Worm (Caenorhabditis elegans) whole organism, L4 larva: ENCODE results near the gene H20E11.1.
A peak's percentile ranks its signal among the peaks of the same experiment; 100 is the strongest.

ENCODE experiments used
- ces-1 ChIP-seq: fragments of 150-350 bp; sonication (generic microtip); optimal IDR thresholded peaks from 4 replicates; lab custom pipeline; 2014; ENCODE audit warnings: missing biosample characterization, missing genetic modification reagents, missing genetic modification characterization
- dpl-1 ChIP-seq: fragments of 150-350 bp; optimal IDR thresholded peaks from 2 replicates; lab custom pipeline; 2014; ENCODE audit warnings: missing biosample characterization, missing genetic modification reagents, missing genetic modification characterization
- lin-39 ChIP-seq: fragments of 150-350 bp; optimal IDR thresholded peaks from 2 replicates; lab custom pipeline; 2014; ENCODE audit warnings: missing biosample characterization, missing genetic modification reagents, missing genetic modification characterization
- lsy-2 ChIP-seq, 2 experiments: fragments of 150-350 bp in 1 of 2; sonication (generic microtip) in 1 of 2; optimal IDR thresholded peaks; 2 replicates each; lab custom pipeline; 2014 to 2017; ENCODE audit warnings: missing biosample characterization in 2 of 2, missing genetic modification characterization in 2 of 2
- mep-1 ChIP-seq: fragments of 150-350 bp; sonication (generic microtip); optimal IDR thresholded peaks from 3 replicates; lab custom pipeline; 2014; ENCODE audit warnings: missing biosample characterization, missing genetic modification characterization
- nhr-11 ChIP-seq: fragments of 150-350 bp; optimal IDR thresholded peaks from 2 replicates; lab custom pipeline; 2014; ENCODE audit warnings: missing biosample characterization, missing genetic modification characterization
- nhr-28 ChIP-seq: fragments of 150-350 bp; optimal IDR thresholded peaks from 2 replicates; lab custom pipeline; 2014; ENCODE audit warnings: missing biosample characterization, missing genetic modification characterization
- nhr-41 ChIP-seq: fragments of 200-800 bp; sonication (Bioruptor generic); IDR thresholded peaks from 2 replicates; pipeline ENCODE4 v1.3.6; 2022; ENCODE audit warnings: missing genetic modification reagents, missing genetic modification characterization, missing compliant biosample characterization
- nhr-76 ChIP-seq: fragments of 150-350 bp; optimal IDR thresholded peaks from 2 replicates; lab custom pipeline; 2014; ENCODE audit warnings: missing biosample characterization, missing genetic modification characterization
- nhr-77 ChIP-seq: fragments of 150-350 bp; optimal IDR thresholded peaks from 2 replicates; lab custom pipeline; 2014; ENCODE audit warnings: missing biosample characterization, missing genetic modification characterization
- pha-4 ChIP-seq, 2 experiments: fragments of 150-350 bp in 1 of 2; fragments of 200-800 bp in 1 of 2; sonication (Bioruptor generic) in 1 of 2; IDR thresholded peaks in 1 of 2; optimal IDR thresholded peaks in 1 of 2; 2 replicates each; pipeline versions ENCODE4 v1.3.6 to Lab custom; 2014 to 2022; ENCODE audit warnings: missing genetic modification characterization in 2 of 2, missing genetic modification reagents in 2 of 2, missing biosample characterization in 1 of 2, missing compliant biosample characterization in 1 of 2
- pqm-1 ChIP-seq: sonication (generic microtip); optimal IDR thresholded peaks from 2 replicates; lab custom pipeline; 2017; ENCODE audit warnings: missing biosample characterization, missing genetic modification characterization
- skn-1 ChIP-seq: fragments of 150-350 bp; optimal IDR thresholded peaks from 2 replicates; lab custom pipeline; 2014; ENCODE audit warnings: missing biosample characterization, missing genetic modification characterization
- snpc-4 ChIP-seq: fragments of 150-350 bp; optimal IDR thresholded peaks from 2 replicates; lab custom pipeline; 2014; ENCODE audit warnings: missing biosample characterization, missing genetic modification characterization

ce11 chrIV:6839091-6839522 lies 9.2 kb downstream of the H20E11.1 start:
- no peak for TF ChIP-seq ces-1 (GFP tag; lab: Kevin White, UChicago)
- TF ChIP-seq nhr-41, result no peak
- no peak for TF ChIP-seq snpc-4 (tag; lab: Kevin White, UChicago)
- peak; percentile 67 for TF ChIP-seq nhr-28
- peak; percentile 28 for TF ChIP-seq dpl-1
- TF ChIP-seq pha-4 (GFP tag; IDR thresholded peaks at IDR 0.05; lab: Robert Waterston, UW), result peak; percentile 54
- peak; percentile 89 for TF ChIP-seq pha-4 (tag; optimal IDR thresholded peaks at IDR 0.05; lab: Kevin White, UChicago)
- TF ChIP-seq nhr-11, result peak; percentile 85
- TF ChIP-seq lin-39 (tag; lab: Kevin White, UChicago), result no peak
- peak; percentile 48 to 80 for TF ChIP-seq lsy-2 (tag; optimal IDR thresholded peaks at IDR 0.05; lab: Kevin White, UChicago)
- TF ChIP-seq skn-1 (tag; lab: Kevin White, UChicago), result no peak
- peak; percentile 86 for TF ChIP-seq mep-1 (tag; lab: Kevin White, UChicago)
- peak; percentile 52 for TF ChIP-seq nhr-77 (tag; lab: Kevin White, UChicago)
- peak; percentile 46 for TF ChIP-seq pqm-1
- TF ChIP-seq nhr-76 (tag; lab: Kevin White, UChicago), result peak; percentile 56
